Worm (Caenorhabditis elegans) whole organism, L4/young adult: ENCODE measurements around the gene K02F3.9.

Experiments used
- W03F9.2 ChIP-seq: fragments of 150-350 bp; optimal IDR thresholded peaks from 2 replicates; lab custom pipeline; 2014; ENCODE audit warnings: missing biosample characterization, missing genetic modification characterization
- dao-5 ChIP-seq: sonication (generic microtip); optimal IDR thresholded peaks from 2 replicates; lab custom pipeline; 2016; ENCODE audit warnings: missing genotype, missing genetic modification characterization, moderate library complexity, missing compliant biosample characterization
- him-1 ChIP-seq: sonication (generic microtip); optimal IDR thresholded peaks from 2 replicates; lab custom pipeline; 2016; ENCODE audit warnings: missing genotype, missing genetic modification reagents, missing genetic modification characterization, missing compliant biosample characterization

K02F3.9 gene

ce11 chrIII:841177-841576, at the start of gene K02F3.9:
TSS of gene K02F3.9 (minus strand) at chrIII:841366.
- TF ChIP-seq dao-5, result no peak
- no peak for TF ChIP-seq him-1 (tag; lab: Kevin White, UChicago)
- no peak for TF ChIP-seq W03F9.2 (tag; lab: Kevin White, UChicago)

ce11 chrIII:888983-889549, 47.9 kb upstream of the K02F3.9 start:
- TF ChIP-seq dao-5, result no peak
- no peak for TF ChIP-seq W03F9.2 (tag; lab: Kevin White, UChicago)
- TF ChIP-seq him-1 (tag; lab: Kevin White, UChicago), result no peak

ce11 chrIII:887874-888299, 46.7 kb upstream of the K02F3.9 start:
- TF ChIP-seq dao-5 (no peak), W03F9.2 (tag; lab: Kevin White, UChicago) (peak; percentile 14), him-1 (tag; lab: Kevin White, UChicago) (peak; percentile 66)

- TF ChIP-seq dao-5, result no peak
Measured at ce11 chrIII:886726-887125, 45.6 kb upstream of the K02F3.9 start, which contains the start of gene zer-1. TSS of gene zer-1 (minus strand) at chrIII:886793.

ce11 chrIII:883595-883994, 42.4 kb upstream of the K02F3.9 start:
- TF ChIP-seq dao-5 (no peak), W03F9.2 (tag; lab: Kevin White, UChicago) (no peak), him-1 (tag; lab: Kevin White, UChicago) (no peak)

ce11 chrIII:881460-881859, 40.3 kb upstream of the K02F3.9 start:
- peak; percentile 44 for TF ChIP-seq dao-5
- no peak for TF ChIP-seq W03F9.2 (tag; lab: Kevin White, UChicago)

ce11 chrIII:880840-881239, 39.7 kb upstream of the K02F3.9 start:
- TF ChIP-seq W03F9.2 (tag; lab: Kevin White, UChicago) (no peak), dao-5 (no peak), him-1 (tag; lab: Kevin White, UChicago) (no peak)

- TF ChIP-seq him-1 (tag; lab: Kevin White, UChicago) (no peak), dao-5 (no peak), W03F9.2 (tag; lab: Kevin White, UChicago) (no peak)
Measured at ce11 chrIII:879634-880033, 38.5 kb upstream of the K02F3.9 start, which contains the start of the genes T24C4.5 and ucr-2.3. TSS of gene T24C4.5 (minus strand) at chrIII:879734. TSS of gene ucr-2.3 (plus strand) at chrIII:879860.

- TF ChIP-seq dao-5 (no peak), W03F9.2 (tag; lab: Kevin White, UChicago) (no peak), him-1 (tag; lab: Kevin White, UChicago) (no peak)
Measured at ce11 chrIII:873432-873831, 32.3 kb upstream of the K02F3.9 start, which contains the start of gene clc-19. TSS of gene clc-19 (minus strand) at chrIII:873566.

ce11 chrIII:872373-872772, 31.2 kb upstream of the K02F3.9 start, which contains the start of the genes T24C4.3 and clc-20:
TSS of gene T24C4.3 (minus strand) at chrIII:872473.
TSS of gene clc-20 (plus strand) at chrIII:872583.
- no peak for TF ChIP-seq W03F9.2 (tag; lab: Kevin White, UChicago)
- no peak for TF ChIP-seq dao-5

- TF ChIP-seq dao-5 (no peak), W03F9.2 (tag; lab: Kevin White, UChicago) (no peak)
Measured at ce11 chrIII:870555-870954, 29.4 kb upstream of the K02F3.9 start.

- TF ChIP-seq him-1 (tag; lab: Kevin White, UChicago), result no peak
- no peak for TF ChIP-seq W03F9.2 (tag; lab: Kevin White, UChicago)
- TF ChIP-seq dao-5, result no peak
Measured at ce11 chrIII:869869-870268, 28.7 kb upstream of the K02F3.9 start, which contains the start of gene T24C4.2. TSS of gene T24C4.2 (minus strand) at chrIII:869969.

ce11 chrIII:868866-869265, 27.7 kb upstream of the K02F3.9 start:
- no peak for TF ChIP-seq W03F9.2 (tag; lab: Kevin White, UChicago)
- TF ChIP-seq him-1 (tag; lab: Kevin White, UChicago), result no peak
- no peak for TF ChIP-seq dao-5

ce11 chrIII:861819-862356, 20.7 kb upstream of the K02F3.9 start, which contains the start of gene arx-4:
TSS of gene arx-4 (plus strand) at chrIII:862306.
- TF ChIP-seq W03F9.2 (tag; lab: Kevin White, UChicago), result no peak
- TF ChIP-seq dao-5, result no peak
- TF ChIP-seq him-1 (tag; lab: Kevin White, UChicago), result no peak

- TF ChIP-seq dao-5 (no peak), him-1 (tag; lab: Kevin White, UChicago) (no peak), W03F9.2 (tag; lab: Kevin White, UChicago) (no peak)
Measured at ce11 chrIII:859898-860297, 18.7 kb upstream of the K02F3.9 start, which contains the start of gene exos-4.2. TSS of gene exos-4.2 (plus strand) at chrIII:860198.
